Worm (Caenorhabditis elegans) whole organism, mixed stage, embryonic: ENCODE measurements around the gene acr-21.

Source experiments
- M03D4.4 ChIP-seq: sonication (generic microtip); optimal IDR thresholded peaks from 2 replicates; lab custom pipeline; 2017; ENCODE audit warnings: mild to moderate bottlenecking, missing genetic modification characterization, missing compliant biosample characterization
- bed-3 ChIP-seq: fragments of 200-800 bp; sonication (Bioruptor generic); optimal IDR thresholded peaks from 3 replicates; lab custom pipeline; 2018; ENCODE audit warnings: mild to moderate bottlenecking, missing genetic modification characterization, moderate library complexity, missing compliant biosample characterization
- blmp-1 ChIP-seq: fragments of 150-350 bp; optimal IDR thresholded peaks from 2 replicates; lab custom pipeline; 2014; ENCODE audit warnings: missing biosample characterization, missing genetic modification characterization
- ceh-39 ChIP-seq: fragments of 150-350 bp; optimal IDR thresholded peaks from 2 replicates; lab custom pipeline; 2014; ENCODE audit warnings: missing biosample characterization, missing genetic modification characterization
- ceh-43 ChIP-seq: fragments of 200-800 bp; sonication (Bioruptor generic); optimal IDR thresholded peaks from 2 replicates; lab custom pipeline; 2018; ENCODE audit warnings: mild to moderate bottlenecking, missing genetic modification characterization, moderate library complexity, missing compliant biosample characterization
- ceh-83 ChIP-seq: fragments of 200-800 bp; sonication (Bioruptor generic); optimal IDR thresholded peaks from 2 replicates; lab custom pipeline; 2018; ENCODE audit warnings: mild to moderate bottlenecking, missing genetic modification characterization, missing compliant biosample characterization
- ces-1 ChIP-seq: fragments of 150-350 bp; optimal IDR thresholded peaks from 2 replicates; lab custom pipeline; 2014; ENCODE audit warnings: missing biosample characterization, missing genetic modification reagents, missing genetic modification characterization
- cnd-1 ChIP-seq: fragments of 200-800 bp; sonication (Bioruptor generic); optimal IDR thresholded peaks from 2 replicates; lab custom pipeline; 2018; ENCODE audit warnings: mild to moderate bottlenecking, missing genetic modification characterization, missing compliant biosample characterization
- drap-1 ChIP-seq: fragments of 200-800 bp; sonication (Bioruptor generic); optimal IDR thresholded peaks from 3 replicates; lab custom pipeline; 2018; ENCODE audit warnings: mild to moderate bottlenecking, missing genetic modification characterization, missing compliant biosample characterization
- elt-1 ChIP-seq: sonication (generic microtip); optimal IDR thresholded peaks from 2 replicates; lab custom pipeline; 2017; ENCODE audit warnings: missing genetic modification characterization, mild to moderate bottlenecking, missing compliant biosample characterization, antibody characterized with exemption, moderate library complexity, borderline replicate concordance; ENCODE audit not compliant: insufficient read depth
- elt-3 ChIP-seq: fragments of 150-350 bp; optimal IDR thresholded peaks from 2 replicates; lab custom pipeline; 2014; ENCODE audit warnings: missing biosample characterization, missing genetic modification characterization
- flh-1 ChIP-seq: fragments of 200-800 bp; sonication (Bioruptor generic); optimal IDR thresholded peaks from 2 replicates; lab custom pipeline; 2018; ENCODE audit warnings: mild to moderate bottlenecking, missing genetic modification characterization, moderate library complexity, missing compliant biosample characterization
- ham-2 ChIP-seq: fragments of 200-800 bp; sonication (Bioruptor generic); optimal IDR thresholded peaks from 2 replicates; lab custom pipeline; 2018; ENCODE audit warnings: mild to moderate bottlenecking, missing genetic modification characterization, missing compliant biosample characterization
- hlh-1 ChIP-seq: fragments of 150-350 bp; optimal IDR thresholded peaks from 2 replicates; lab custom pipeline; 2014; ENCODE audit warnings: missing biosample characterization, missing genetic modification reagents, missing genetic modification characterization
- lin-13 ChIP-seq: fragments of 150-350 bp; optimal IDR thresholded peaks from 2 replicates; lab custom pipeline; 2014; ENCODE audit warnings: missing biosample characterization, missing genetic modification characterization
- lin-32 ChIP-seq: fragments of 200-800 bp; sonication (Bioruptor generic); optimal IDR thresholded peaks from 2 replicates; lab custom pipeline; 2018; ENCODE audit warnings: mild to moderate bottlenecking, missing genetic modification characterization, missing compliant biosample characterization
- lsy-2 ChIP-seq: fragments of 150-350 bp; optimal IDR thresholded peaks from 2 replicates; lab custom pipeline; 2014; ENCODE audit warnings: missing biosample characterization, missing genetic modification characterization
- mab-5 ChIP-seq: fragments of 150-350 bp; optimal IDR thresholded peaks from 2 replicates; lab custom pipeline; 2014; ENCODE audit warnings: missing biosample characterization, missing genetic modification characterization
- mep-1 ChIP-seq: fragments of 150-350 bp; optimal IDR thresholded peaks from 2 replicates; lab custom pipeline; 2017; ENCODE audit warnings: missing biosample characterization, missing genetic modification reagents, missing genetic modification characterization, inconsistent platforms
- mls-2 ChIP-seq: sonication (generic microtip); optimal IDR thresholded peaks from 2 replicates; lab custom pipeline; 2016; ENCODE audit warnings: mild to moderate bottlenecking, missing genetic modification characterization, moderate library complexity, missing compliant biosample characterization
- nhr-12 ChIP-seq: fragments of 150-350 bp; optimal IDR thresholded peaks from 2 replicates; lab custom pipeline; 2014; ENCODE audit warnings: missing biosample characterization, missing genetic modification characterization
- nhr-2 ChIP-seq: fragments of 150-350 bp; optimal IDR thresholded peaks from 2 replicates; lab custom pipeline; 2014; ENCODE audit warnings: missing biosample characterization, missing genetic modification characterization
- nhr-237 ChIP-seq: fragments of 150-350 bp; optimal IDR thresholded peaks from 2 replicates; lab custom pipeline; 2014; ENCODE audit warnings: missing biosample characterization, missing genetic modification characterization
- nhr-28 ChIP-seq: fragments of 150-350 bp; optimal IDR thresholded peaks from 2 replicates; lab custom pipeline; 2014; ENCODE audit warnings: missing biosample characterization, missing genetic modification characterization
- nhr-76 ChIP-seq: sonication (generic microtip); optimal IDR thresholded peaks from 2 replicates; lab custom pipeline; 2017; ENCODE audit warnings: missing biosample characterization, missing genetic modification characterization
- pha-4 ChIP-seq: fragments of 150-350 bp; optimal IDR thresholded peaks from 2 replicates; lab custom pipeline; 2018; ENCODE audit warnings: missing biosample characterization, missing genetic modification reagents, missing genetic modification characterization
- sem-2 ChIP-seq: fragments of 200-800 bp; sonication (Bioruptor generic); optimal IDR thresholded peaks from 2 replicates; lab custom pipeline; 2018; ENCODE audit warnings: mild to moderate bottlenecking, missing genetic modification characterization, missing compliant biosample characterization
- snpc-4 ChIP-seq: fragments of 150-350 bp; optimal IDR thresholded peaks from 2 replicates; lab custom pipeline; 2014; ENCODE audit warnings: missing biosample characterization, missing genetic modification characterization
- sptf-1 ChIP-seq: sonication (generic microtip); optimal IDR thresholded peaks from 2 replicates; lab custom pipeline; 2017; ENCODE audit warnings: mild to moderate bottlenecking, missing genetic modification characterization, moderate library complexity, missing compliant biosample characterization
- tbx-8 ChIP-seq: fragments of 200-800 bp; sonication (Bioruptor generic); optimal IDR thresholded peaks from 2 replicates; lab custom pipeline; 2018; ENCODE audit warnings: mild to moderate bottlenecking, missing genetic modification characterization, moderate library complexity, missing compliant biosample characterization
- unc-120 ChIP-seq: sonication (generic microtip); optimal IDR thresholded peaks from 2 replicates; lab custom pipeline; 2017; ENCODE audit warnings: missing genetic modification characterization, missing compliant biosample characterization; ENCODE audit not compliant: poor library complexity, severe bottlenecking
- unc-39 ChIP-seq: fragments of 150-350 bp; optimal IDR thresholded peaks from 2 replicates; lab custom pipeline; 2014; ENCODE audit warnings: missing biosample characterization, missing genetic modification characterization
- unc-62 ChIP-seq: fragments of 150-350 bp; optimal IDR thresholded peaks from 2 replicates; lab custom pipeline; 2014; ENCODE audit warnings: missing biosample characterization, missing genetic modification reagents, missing genetic modification characterization
- zip-8 ChIP-seq: fragments of 150-350 bp; optimal IDR thresholded peaks from 2 replicates; lab custom pipeline; 2014; ENCODE audit warnings: missing biosample characterization, missing genetic modification characterization
- ztf-11 ChIP-seq: fragments of 150-350 bp; optimal IDR thresholded peaks from 2 replicates; lab custom pipeline; 2014; ENCODE audit warnings: missing biosample characterization, missing genetic modification characterization

acr-21 gene

DNA sequence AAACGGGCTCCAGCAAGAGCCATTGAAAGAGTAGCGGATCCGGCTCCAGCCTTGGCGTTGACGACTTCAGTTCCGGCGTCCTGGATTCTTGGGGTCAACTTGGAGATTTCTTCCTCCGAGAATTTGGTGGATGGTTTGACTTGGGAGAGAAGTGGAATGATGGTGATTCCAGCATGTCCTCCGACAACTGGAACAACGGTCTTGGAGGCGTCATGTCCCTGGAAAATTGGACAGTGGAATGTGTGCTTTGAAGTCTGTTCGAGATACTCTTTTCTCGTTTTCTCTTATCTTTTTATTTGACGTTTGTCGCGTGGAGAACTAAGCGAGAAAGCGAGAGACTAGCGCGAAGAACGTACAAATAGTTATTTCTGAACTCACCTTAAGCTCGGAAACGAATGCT is 25.4 kb downstream of the acr-21 start:
- no peak for TF ChIP-seq sptf-1
- TF ChIP-seq blmp-1 (tag; lab: Kevin White, UChicago): no peak
- TF ChIP-seq drap-1 (GFP tag; lab: Kevin White, UChicago): no peak
- no peak for TF ChIP-seq ceh-43 (GFP tag; lab: Kevin White, UChicago)
- TF ChIP-seq nhr-12 (tag; lab: Kevin White, UChicago): no peak

DNA sequence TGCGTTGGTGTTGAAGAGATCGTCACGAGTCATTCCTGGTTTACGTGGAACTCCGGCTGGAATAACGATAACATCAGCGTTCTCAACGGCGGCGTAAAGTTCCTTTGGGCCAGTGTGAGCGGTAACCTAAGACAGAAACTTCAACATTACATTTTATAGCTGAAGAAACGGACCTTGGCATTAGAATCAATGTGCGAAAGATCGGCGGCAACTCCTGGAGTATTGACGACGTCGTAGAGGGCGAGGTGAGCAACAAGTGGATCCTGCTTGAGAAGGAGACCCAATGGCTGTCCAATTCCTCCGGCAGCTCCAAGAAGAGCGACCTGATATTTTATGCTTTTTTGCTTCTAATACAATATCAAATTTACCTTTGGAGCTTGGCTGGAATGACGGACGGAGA is 26.0 kb downstream of the acr-21 start:
- TF ChIP-seq mls-2 (tag; lab: Kevin White, UChicago): no peak
- TF ChIP-seq unc-120 (tag; lab: Kevin White, UChicago): no peak
- no peak for TF ChIP-seq sem-2 (GFP tag; lab: Kevin White, UChicago)
- TF ChIP-seq hlh-1 (tag; lab: Kevin White, UChicago): no peak
- no peak for TF ChIP-seq unc-39 (tag; lab: Kevin White, UChicago)
- no peak for TF ChIP-seq elt-3 (tag; lab: Kevin White, UChicago)
- TF ChIP-seq nhr-2 (tag; lab: Kevin White, UChicago): no peak

DNA sequence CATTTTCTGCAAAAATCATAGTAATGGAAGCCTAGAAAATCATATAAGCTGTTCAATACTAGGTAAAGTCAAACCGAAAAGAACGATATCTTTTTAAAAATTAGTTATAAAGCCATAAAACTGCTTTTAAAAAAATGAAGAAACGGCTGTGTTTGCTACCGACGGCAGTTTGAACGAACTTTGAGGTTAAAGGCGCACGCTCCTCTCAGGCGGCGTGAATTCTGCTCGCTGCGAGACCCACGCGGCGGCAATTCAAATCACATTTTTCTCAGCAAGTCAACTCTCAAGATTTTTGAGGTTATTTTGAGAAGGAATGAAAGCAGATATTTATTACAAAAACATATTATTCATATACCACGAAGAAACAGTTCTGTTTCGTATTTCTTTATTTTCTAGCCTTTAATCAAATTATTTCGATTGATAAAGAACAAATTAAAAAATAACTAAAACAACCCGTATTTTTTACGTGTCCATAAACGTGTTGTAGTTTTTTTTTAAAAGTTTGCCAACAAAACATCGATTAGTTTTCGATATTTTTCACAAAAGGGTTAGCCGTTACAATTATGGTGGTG is 26.5 kb downstream of the acr-21 start, which contains the start of the genes mdh-2 and F20H11.4:
Gene mdh-2 (minus strand): TSS at position 6 of the 572 bp plus-strand sequence.
Gene F20H11.4 (plus strand): TSS at position 522 of the 572 bp plus-strand sequence.
- TF ChIP-seq sem-2 (GFP tag; lab: Kevin White, UChicago) (no peak), lin-32 (GFP tag; lab: Kevin White, UChicago) (no peak), elt-1 (tag; lab: Kevin White, UChicago) (no peak), nhr-237 (tag; lab: Kevin White, UChicago) (peak; percentile 37), mep-1 (tag; lab: Kevin White, UChicago) (peak; percentile 92), ceh-39 (tag; lab: Kevin White, UChicago) (no peak), blmp-1 (tag; lab: Kevin White, UChicago) (no peak), mls-2 (tag; lab: Kevin White, UChicago) (no peak), flh-1 (GFP tag; lab: Kevin White, UChicago) (no peak), nhr-76 (tag; lab: Kevin White, UChicago) (no peak), ceh-43 (GFP tag; lab: Kevin White, UChicago) (no peak), mab-5 (no peak), nhr-12 (tag; lab: Kevin White, UChicago) (no peak), pha-4 (peak; percentile 51), lin-13 (tag; lab: Kevin White, UChicago) (no peak), unc-62 (GFP tag; lab: Kevin White, UChicago) (no peak), tbx-8 (GFP tag; lab: Kevin White, UChicago) (no peak), nhr-28 (tag; lab: Kevin White, UChicago) (no peak), unc-120 (tag; lab: Kevin White, UChicago) (no peak), ztf-11 (tag; lab: Kevin White, UChicago) (no peak), drap-1 (GFP tag; lab: Kevin White, UChicago) (no peak), M03D4.4 (tag; lab: Kevin White, UChicago) (no peak), sptf-1 (no peak), zip-8 (tag; lab: Kevin White, UChicago) (no peak), cnd-1 (tag; lab: Kevin White, UChicago) (no peak), unc-39 (tag; lab: Kevin White, UChicago) (no peak), nhr-2 (tag; lab: Kevin White, UChicago) (no peak), lsy-2 (tag; lab: Kevin White, UChicago) (peak; percentile 81), hlh-1 (tag; lab: Kevin White, UChicago) (peak; percentile 52), elt-3 (tag; lab: Kevin White, UChicago) (no peak), ham-2 (GFP tag; lab: Kevin White, UChicago) (no peak), ces-1 (GFP tag; lab: Kevin White, UChicago) (no peak), bed-3 (GFP tag; lab: Kevin White, UChicago) (no peak), ceh-83 (GFP tag; lab: Kevin White, UChicago) (no peak), snpc-4 (tag; lab: Kevin White, UChicago) (no peak)
